Fruit fly (Drosophila melanogaster): ENCODE results near the gene mRpL2.

Gene mRpL2

dm6 chr3L:11148478-11149251 is 28.0 kb downstream of the mRpL2 start (continued):
- TF ChIP-seq usp (GFP tag; optimal IDR thresholded peaks at IDR 0.05) = no peak
- no peak for TF ChIP-seq ash1 (GFP tag; optimal IDR thresholded peaks at IDR 0.05)
- no peak for TF ChIP-seq dan (GFP tag; IDR thresholded peaks at IDR 0.05)
- no peak for TF ChIP-seq CG9932 (GFP tag; IDR thresholded peaks at IDR 0.05)
- TF ChIP-seq run (tag; optimal IDR thresholded peaks at IDR 0.05) = no peak
- peak; percentile 58 for TF ChIP-seq Ssrp (tag; optimal IDR thresholded peaks at IDR 0.05)
- no peak for TF ChIP-seq pho (GFP tag; optimal IDR thresholded peaks at IDR 0.05)
- TF ChIP-seq CG8359 (GFP tag; optimal IDR thresholded peaks at IDR 0.05; ENCODE audit: borderline replicate concordance) = peak; percentile 15
- peak; percentile 17 for TF ChIP-seq CG17802 (tag; optimal IDR thresholded peaks at IDR 0.05)
- no peak for TF ChIP-seq CG11456 (GFP tag; IDR thresholded peaks at IDR 0.05)
- TF ChIP-seq Spps (tag; optimal IDR thresholded peaks at IDR 0.05) = peak; percentile 22
- TF ChIP-seq sr (GFP tag; IDR thresholded peaks at IDR 0.05) = no peak
- TF ChIP-seq Dll (GFP tag; IDR thresholded peaks at IDR 0.05; ENCODE audit: partially characterized antibody) = no peak
- no peak for TF ChIP-seq CG10431 (GFP tag; optimal IDR thresholded peaks at IDR 0.05)
- peak; percentile 3 for TF ChIP-seq CG18619 (GFP tag; optimal IDR thresholded peaks at IDR 0.05)
- TF ChIP-seq CG30020 (tag; optimal IDR thresholded peaks at IDR 0.05) = no peak
- TF ChIP-seq vfl (GFP tag; optimal IDR thresholded peaks at IDR 0.05) = no peak
- peak; percentile 68 for TF ChIP-seq CG17359 (tag; optimal IDR thresholded peaks at IDR 0.05)
- no peak for TF ChIP-seq B-H1 (GFP tag; IDR thresholded peaks at IDR 0.05)
- TF ChIP-seq CG5180 (GFP tag; optimal IDR thresholded peaks at IDR 0.05) = no peak
- TF ChIP-seq Asciz (GFP tag; optimal IDR thresholded peaks at IDR 0.05) = peak; percentile 52
- no peak for TF ChIP-seq crc (GFP tag; optimal IDR thresholded peaks at IDR 0.05)
- no peak for TF ChIP-seq Gug (GFP tag; IDR thresholded peaks at IDR 0.05)
- TF ChIP-seq CG8478 (optimal IDR thresholded peaks at IDR 0.05) = no peak
- no peak for TF ChIP-seq crol (GFP tag; IDR thresholded peaks at IDR 0.05)
- TF ChIP-seq ERR (GFP tag; optimal IDR thresholded peaks at IDR 0.05) = no peak
- TF ChIP-seq Hsf (GFP tag; optimal IDR thresholded peaks at IDR 0.05) = peak; percentile 3
- no peak for TF ChIP-seq CG13775 (GFP tag; optimal IDR thresholded peaks at IDR 0.05)
- no peak for TF ChIP-seq CG3065 (GFP tag; optimal IDR thresholded peaks at IDR 0.05)
- no peak for TF ChIP-seq ftz-f1 (GFP tag; optimal IDR thresholded peaks at IDR 0.05)
- TF ChIP-seq CG18476 (GFP tag; optimal IDR thresholded peaks at IDR 0.05) = no peak
- TF ChIP-seq schlank (tag; optimal IDR thresholded peaks at IDR 0.05) = no peak
- no peak for TF ChIP-seq pum (GFP tag; optimal IDR thresholded peaks at IDR 0.05)
- TF ChIP-seq D19A (tag; optimal IDR thresholded peaks at IDR 0.05) = peak; percentile 58
- TF ChIP-seq Sox100B (GFP tag; optimal IDR thresholded peaks at IDR 0.05) = peak; percentile 63
- no peak for TF ChIP-seq CG4617 (GFP tag; optimal IDR thresholded peaks at IDR 0.05; ENCODE audit: borderline replicate concordance)
- TF ChIP-seq ci (GFP tag; IDR thresholded peaks at IDR 0.05) = peak; percentile 78
- TF ChIP-seq unpg (GFP tag; optimal IDR thresholded peaks at IDR 0.05) = peak; percentile 54
- TF ChIP-seq tll (GFP tag; optimal IDR thresholded peaks at IDR 0.05) = no peak
- 0 out of 2 replicates have a peak, but pooled peaks have one; percentile 34 for TF ChIP-seq HLH3B (GFP tag; IDR thresholded peaks at IDR 0.05)
- TF ChIP-seq Rfx (GFP tag; IDR thresholded peaks at IDR 0.05) = no peak
- no peak for TF ChIP-seq sima (GFP tag; optimal IDR thresholded peaks at IDR 0.05)
- TF ChIP-seq CG3281 (GFP tag; optimal IDR thresholded peaks at IDR 0.05) = peak; percentile 29
- TF ChIP-seq cwo (GFP tag; optimal IDR thresholded peaks at IDR 0.05) = peak; percentile 24
- peak; percentile 50 for TF ChIP-seq CG15601 (tag; optimal IDR thresholded peaks at IDR 0.05)
- TF ChIP-seq sqz (GFP tag; optimal IDR thresholded peaks at IDR 0.05) = no peak
- TF ChIP-seq CG6813 (GFP tag; optimal IDR thresholded peaks at IDR 0.05) = peak; percentile 29
- no peak for TF ChIP-seq D (optimal IDR thresholded peaks at IDR 0.05)
- TF ChIP-seq D (GFP tag; optimal IDR thresholded peaks at IDR 0.05) = peak; percentile 48
- no peak for TF ChIP-seq Ravus (GFP tag; IDR thresholded peaks at IDR 0.05)

All from whole organism, embryonic.